Worm (Caenorhabditis elegans): ENCODE data around the gene ZC477.3.

- TF ChIP-seq fos-1 (tag; optimal IDR thresholded peaks at IDR 0.05) = no peak
- TF ChIP-seq nhr-84 (tag; optimal IDR thresholded peaks at IDR 0.05) = no peak
- no peak for TF ChIP-seq nhr-76 (tag; optimal IDR thresholded peaks at IDR 0.05)
- no peak for TF ChIP-seq lir-3 (tag; optimal IDR thresholded peaks at IDR 0.05; ENCODE audit: poor library complexity)
- no peak for TF ChIP-seq blmp-1 (tag; optimal IDR thresholded peaks at IDR 0.05)
- no peak for TF ChIP-seq snpc-4 (tag; optimal IDR thresholded peaks at IDR 0.05)
- no peak for TF ChIP-seq ces-1 (GFP tag; optimal IDR thresholded peaks at IDR 0.05)
- no peak for TF ChIP-seq unc-62 (GFP tag; optimal IDR thresholded peaks at IDR 0.05)
- TF ChIP-seq egl-27 (tag; optimal IDR thresholded peaks at IDR 0.05) = no peak
These were observed 30.7 kb downstream of the ZC477.3 start, which contains the start of gene mutd-1 for ce11 chrIV:7133983-7134382.
